Fruit fly (Drosophila melanogaster) whole organism: ENCODE data around the gene CG9903.

Source experiments
- Dll ChIP-seq: fragments of >200 bp; optimal IDR thresholded peaks from 2 replicates; lab custom pipeline; 2017
- psq ChIP-seq: fragments of >200 bp; optimal IDR thresholded peaks from 2 replicates; lab custom pipeline; 2017

- TF ChIP-seq Dll (lab: Kevin White, UChicago) = no peak
- TF ChIP-seq psq (lab: Kevin White, UChicago) = no peak
These were observed 15.3 kb downstream of the CG9903 start, which contains the start of gene Cnx14D for dm6 chrX:16525315-16525714.
